Fruit fly (Drosophila melanogaster): Measurements from ENCODE around the gene Ranbp16.

Ranbp16 gene

dm6 chrX:15891606-15892345, 41.9 kb downstream of the Ranbp16 start, which contains the start of gene shi (continued):
- TF ChIP-seq mirr (GFP tag; optimal IDR thresholded peaks at IDR 0.05): peak; percentile 59
- TF ChIP-seq MBD-R2 (GFP tag; IDR thresholded peaks at IDR 0.05): peak; percentile 47
- TF ChIP-seq CG32767 (GFP tag; IDR thresholded peaks at IDR 0.05): no peak
- TF ChIP-seq CG4707 (GFP tag; optimal IDR thresholded peaks at IDR 0.05): no peak
- TF ChIP-seq grn (GFP tag; optimal IDR thresholded peaks at IDR 0.05): peak; percentile 52
- no peak for TF ChIP-seq Sox100B (GFP tag; optimal IDR thresholded peaks at IDR 0.05)
- TF ChIP-seq NFAT (GFP tag; IDR thresholded peaks at IDR 0.05): no peak
- TF ChIP-seq dimm (GFP tag; IDR thresholded peaks at IDR 0.05): no peak
- TF ChIP-seq CG6654 (GFP tag; optimal IDR thresholded peaks at IDR 0.05): no peak
- TF ChIP-seq CG15479 (GFP tag; optimal IDR thresholded peaks at IDR 0.05): no peak
- no peak for TF ChIP-seq twi (tag; optimal IDR thresholded peaks at IDR 0.05)
- TF ChIP-seq Ptx1 (GFP tag; IDR thresholded peaks at IDR 0.05): no peak
- no peak for TF ChIP-seq Doc2 (GFP tag; IDR thresholded peaks at IDR 0.05)
- TF ChIP-seq Trl (optimal IDR thresholded peaks at IDR 0.05): no peak
- no peak for TF ChIP-seq Trl (GFP tag; optimal IDR thresholded peaks at IDR 0.05)
- no peak for TF ChIP-seq wor (GFP tag; IDR thresholded peaks at IDR 0.05)
- TF ChIP-seq cad (GFP tag; optimal IDR thresholded peaks at IDR 0.05): no peak
- TF ChIP-seq sim (GFP tag; IDR thresholded peaks at IDR 0.05): no peak
- TF ChIP-seq luna (GFP tag; optimal IDR thresholded peaks at IDR 0.05): no peak
- no peak for TF ChIP-seq dmrt11E (tag; optimal IDR thresholded peaks at IDR 0.05)
- no peak for TF ChIP-seq pb (GFP tag; optimal IDR thresholded peaks at IDR 0.05)
- no peak for TF ChIP-seq CG4730 (GFP tag; IDR thresholded peaks at IDR 0.05)
- no peak for TF ChIP-seq Stat92E (GFP tag; optimal IDR thresholded peaks at IDR 0.05)
- peak; percentile 61; the same call in 2 of the 3 replicates for TF ChIP-seq Dbx (GFP tag; IDR thresholded peaks at IDR 0.05)
- peak; percentile 3 for TF ChIP-seq bcd (GFP tag; optimal IDR thresholded peaks at IDR 0.05)
- peak; percentile 55 for TF ChIP-seq Myb (GFP tag; optimal IDR thresholded peaks at IDR 0.05)
- TF ChIP-seq CG10543 (GFP tag; optimal IDR thresholded peaks at IDR 0.05): peak; percentile 10
- no peak for TF ChIP-seq cwo (GFP tag; optimal IDR thresholded peaks at IDR 0.05)
- peak; percentile 18 for TF ChIP-seq Nf-YB (GFP tag; optimal IDR thresholded peaks at IDR 0.05)
- TF ChIP-seq Jarid2 (GFP tag; optimal IDR thresholded peaks at IDR 0.05): peak; percentile 81
- TF ChIP-seq Six4 (GFP tag; optimal IDR thresholded peaks at IDR 0.05): no peak
- TF ChIP-seq CG17829 (tag; optimal IDR thresholded peaks at IDR 0.05): peak; percentile 37
- no peak for TF ChIP-seq Antp (GFP tag; optimal IDR thresholded peaks at IDR 0.05)
- TF ChIP-seq jumu (GFP tag; optimal IDR thresholded peaks at IDR 0.05): peak; percentile 0
- no peak for TF ChIP-seq CG8765 (GFP tag; IDR thresholded peaks at IDR 0.05)
- TF ChIP-seq esg (GFP tag; conservative IDR thresholded peaks at IDR 0.05): no peak
- no peak for TF ChIP-seq Max (GFP tag; optimal IDR thresholded peaks at IDR 0.05)
- no peak for TF ChIP-seq CG4820 (GFP tag; optimal IDR thresholded peaks at IDR 0.05)
- peak; percentile 99 for TF ChIP-seq hb (GFP tag; IDR thresholded peaks at IDR 0.05; ENCODE audit: partially characterized antibody)
- TF ChIP-seq nau (GFP tag; optimal IDR thresholded peaks at IDR 0.05): no peak
- no peak for TF ChIP-seq lola (GFP tag; optimal IDR thresholded peaks at IDR 0.05)
- peak; percentile 93 for TF ChIP-seq sna (GFP tag; IDR thresholded peaks at IDR 0.05; ENCODE audit: partially characterized antibody)
- no peak for TF ChIP-seq CG31441 (GFP tag; IDR thresholded peaks at IDR 0.05)
- no peak for TF ChIP-seq bowl (GFP tag; IDR thresholded peaks at IDR 0.05)
- TF ChIP-seq H2.0 (GFP tag; IDR thresholded peaks at IDR 0.05): no peak
- TF ChIP-seq Fer1 (GFP tag; optimal IDR thresholded peaks at IDR 0.05): no peak
- no peak for TF ChIP-seq CG7372 (GFP tag; IDR thresholded peaks at IDR 0.05)
- TF ChIP-seq CG1832 (GFP tag; optimal IDR thresholded peaks at IDR 0.05): no peak
- no peak for TF ChIP-seq peb (GFP tag; IDR thresholded peaks at IDR 0.05)
- TF ChIP-seq Hr3 (GFP tag; optimal IDR thresholded peaks at IDR 0.05): no peak
- TF ChIP-seq Deaf1 (tag; optimal IDR thresholded peaks at IDR 0.05): no peak
